Worm (Caenorhabditis elegans): ENCODE measurements around the gene uda-1.

The uda-1 gene

DNA sequence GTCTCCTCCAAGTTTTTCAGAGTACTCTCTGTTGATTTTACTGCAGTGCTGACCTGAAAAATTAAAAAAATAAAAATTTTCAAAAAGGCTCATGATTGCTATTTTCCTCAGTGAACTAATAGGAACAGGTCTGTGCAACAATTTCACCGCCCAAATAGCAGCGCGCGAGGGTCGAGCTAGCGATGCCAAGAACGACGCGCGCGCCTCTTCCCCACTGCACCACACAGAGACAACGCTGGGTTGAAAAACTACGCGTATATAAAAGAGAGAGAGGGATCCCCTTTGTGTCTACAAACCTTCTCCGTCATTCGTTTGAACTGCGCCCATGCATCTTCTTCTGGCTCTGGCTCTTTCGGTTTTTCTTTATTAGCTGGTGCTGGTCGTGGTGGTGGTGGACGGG is 34.4 kb upstream of the uda-1 start (continued):
- TF ChIP-seq sdz-38 (tag; optimal IDR thresholded peaks at IDR 0.05) (peak; percentile 48), xnd-1 (tag; optimal IDR thresholded peaks at IDR 0.05) (peak; percentile 16), B0019.2 (GFP tag; conservative IDR thresholded peaks at IDR 0.05) (no peak), Y95B8A.8 (GFP tag; IDR thresholded peaks at IDR 0.05) (0 out of 2 replicates have a peak, but pooled peaks have one; percentile 80), Y67H2A.10 (GFP tag; conservative IDR thresholded peaks at IDR 0.05) (peak; percentile 66; the same call in 1 of the 2 replicates), lin-35 (GFP tag; optimal IDR thresholded peaks at IDR 0.05) (peak in 2 of 3 experiments; percentile 35 to 70)

DNA sequence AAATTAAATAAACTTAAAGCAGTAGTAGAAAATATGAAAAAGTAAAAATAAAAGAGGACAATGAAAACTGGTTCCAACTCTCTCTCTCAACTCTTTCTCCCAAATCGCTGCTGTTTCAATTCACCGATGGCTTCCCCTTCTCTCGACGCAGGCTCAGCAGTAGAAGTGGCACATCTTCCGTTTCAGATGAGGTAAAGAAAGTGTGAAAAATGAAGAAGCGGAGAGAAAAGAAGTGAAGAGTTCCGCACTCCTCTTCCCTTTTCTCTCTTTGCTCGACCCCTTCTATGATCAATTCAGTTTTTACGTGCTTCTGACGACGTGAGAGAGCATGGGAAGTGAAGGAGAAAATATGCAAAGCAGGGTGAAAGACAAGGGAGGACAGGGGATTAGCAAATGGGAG is 30.3 kb upstream of the uda-1 start:
- no peak for TF ChIP-seq zim-3 (tag; optimal IDR thresholded peaks at IDR 0.05)
- 0 out of 2 replicates have a peak, but pooled peaks have one; percentile 31 for TF ChIP-seq hsf-1 (GFP tag; IDR thresholded peaks at IDR 0.05)
- TF ChIP-seq chd-7 (tag; optimal IDR thresholded peaks at IDR 0.05): no peak
- no peak for TF ChIP-seq F37B4.10 (GFP tag; IDR thresholded peaks at IDR 0.05)
- TF ChIP-seq egrh-3 (GFP tag; IDR thresholded peaks at IDR 0.05): no peak
- no peak for TF ChIP-seq ztf-18 (tag; optimal IDR thresholded peaks at IDR 0.05)
- TF ChIP-seq xnd-1 (tag; optimal IDR thresholded peaks at IDR 0.05): no peak
- TF ChIP-seq snpc-4 (GFP tag; optimal IDR thresholded peaks at IDR 0.05): no peak
- no peak for TF ChIP-seq snpc-4 (tag; optimal IDR thresholded peaks at IDR 0.05)
- TF ChIP-seq F22D6.2 (tag; optimal IDR thresholded peaks at IDR 0.05): no peak
- TF ChIP-seq zfh-2 (GFP tag; conservative IDR thresholded peaks at IDR 0.05): 0 out of 2 replicates have a peak, but pooled peaks have one; percentile 21

DNA sequence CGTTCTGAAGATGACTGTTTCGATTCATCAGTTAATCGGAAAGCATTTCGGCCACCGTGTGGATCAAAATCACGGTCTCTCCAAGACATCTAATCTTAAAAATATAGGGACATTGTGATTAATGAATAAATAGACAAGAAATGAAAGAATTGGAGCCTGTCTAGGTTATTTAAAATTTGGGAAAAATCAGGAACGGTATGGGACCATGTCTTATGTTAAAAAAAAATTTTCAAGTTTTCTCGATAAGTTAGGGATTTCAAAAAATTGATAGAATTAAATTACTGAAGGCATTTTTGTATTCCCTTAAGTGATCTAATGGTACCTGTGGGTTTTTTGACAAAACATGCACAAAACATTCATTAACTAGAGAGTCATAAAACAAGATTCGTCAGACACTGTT is 28.4 kb upstream of the uda-1 start, which contains the start of gene unc-41:
Gene unc-41, minus strand, starts transcription at position 101 of the 400 bp plus-strand sequence.
- TF ChIP-seq ceh-27 (GFP tag; optimal IDR thresholded peaks at IDR 0.05): no peak
- no peak for TF ChIP-seq sea-2 (GFP tag; IDR thresholded peaks at IDR 0.05)
- no peak for TF ChIP-seq snpc-3.4 (tag; optimal IDR thresholded peaks at IDR 0.05)
- no peak for TF ChIP-seq sptf-2 (GFP tag; optimal IDR thresholded peaks at IDR 0.05)
- no peak for TF ChIP-seq repo-1 (tag; optimal IDR thresholded peaks at IDR 0.05)
- TF ChIP-seq mel-28 (tag; optimal IDR thresholded peaks at IDR 0.05; ENCODE audit: borderline replicate concordance): no peak
- no peak for TF ChIP-seq mcd-1 (GFP tag; IDR thresholded peaks at IDR 0.05)
- TF ChIP-seq Y53F4B.3 (GFP tag; IDR thresholded peaks at IDR 0.05): no peak
- TF ChIP-seq xnd-1 (tag; optimal IDR thresholded peaks at IDR 0.05): no peak
- no peak for TF ChIP-seq snpc-1.3 (tag; optimal IDR thresholded peaks at IDR 0.05; ENCODE audit: insufficient read depth)
- no peak for TF ChIP-seq Y95B8A.8 (GFP tag; IDR thresholded peaks at IDR 0.05)
- TF ChIP-seq madf-8 (GFP tag; conservative IDR thresholded peaks at IDR 0.05): no peak
- no peak for TF ChIP-seq somi-1 (GFP tag; optimal IDR thresholded peaks at IDR 0.05)
- TF ChIP-seq lag-1 (GFP tag; IDR thresholded peaks at IDR 0.05): no peak
- no peak for TF ChIP-seq zfh-2 (GFP tag; conservative IDR thresholded peaks at IDR 0.05)

DNA sequence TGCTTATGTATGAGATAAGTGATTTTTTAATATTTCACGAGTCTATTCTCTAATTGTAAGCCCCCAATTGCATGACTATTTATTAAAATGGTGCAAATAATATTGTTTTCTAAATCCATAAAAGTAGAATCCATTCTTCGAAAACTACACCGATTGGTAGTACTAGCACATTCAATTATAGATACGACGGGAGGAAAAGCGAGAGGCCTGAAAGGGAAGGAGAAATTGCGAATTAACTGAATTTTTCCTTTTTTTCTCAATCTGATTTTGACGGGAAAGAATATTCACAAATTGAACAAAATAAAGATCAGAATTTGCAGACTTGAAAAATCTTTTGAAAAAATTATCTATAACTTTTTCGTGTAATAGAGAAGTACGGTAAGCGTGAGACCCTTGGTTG is 27.3 kb upstream of the uda-1 start:
- TF ChIP-seq unc-130 (GFP tag; optimal IDR thresholded peaks at IDR 0.05): no peak
- no peak for TF ChIP-seq T26A5.8 (tag; optimal IDR thresholded peaks at IDR 0.05)
- no peak for TF ChIP-seq madf-6 (GFP tag; IDR thresholded peaks at IDR 0.05)
- no peak for TF ChIP-seq zfh-2 (GFP tag; conservative IDR thresholded peaks at IDR 0.05)
- no peak for TF ChIP-seq snpc-3.4 (tag; optimal IDR thresholded peaks at IDR 0.05)
- TF ChIP-seq madf-10 (tag; optimal IDR thresholded peaks at IDR 0.05): no peak
- TF ChIP-seq lsy-27 (tag; optimal IDR thresholded peaks at IDR 0.05; ENCODE audit: borderline replicate concordance, insufficient read depth): no peak
- TF ChIP-seq let-526 (GFP tag; IDR thresholded peaks at IDR 0.05): no peak
- no peak for TF ChIP-seq F55B11.4 (tag; optimal IDR thresholded peaks at IDR 0.05; ENCODE audit: borderline replicate concordance, insufficient read depth)
- no peak for TF ChIP-seq C17E4.6 (GFP tag; IDR thresholded peaks at IDR 0.05)
- TF ChIP-seq egl-44 (GFP tag; IDR thresholded peaks at IDR 0.05): no peak
- TF ChIP-seq mes-4 (tag; optimal IDR thresholded peaks at IDR 0.05): no peak
- no peak for TF ChIP-seq B0261.1 (tag; optimal IDR thresholded peaks at IDR 0.05)
- TF ChIP-seq fkh-3 (tag; optimal IDR thresholded peaks at IDR 0.05): no peak
